Worm (Caenorhabditis elegans): ENCODE data around the gene gcy-12.

DNA sequence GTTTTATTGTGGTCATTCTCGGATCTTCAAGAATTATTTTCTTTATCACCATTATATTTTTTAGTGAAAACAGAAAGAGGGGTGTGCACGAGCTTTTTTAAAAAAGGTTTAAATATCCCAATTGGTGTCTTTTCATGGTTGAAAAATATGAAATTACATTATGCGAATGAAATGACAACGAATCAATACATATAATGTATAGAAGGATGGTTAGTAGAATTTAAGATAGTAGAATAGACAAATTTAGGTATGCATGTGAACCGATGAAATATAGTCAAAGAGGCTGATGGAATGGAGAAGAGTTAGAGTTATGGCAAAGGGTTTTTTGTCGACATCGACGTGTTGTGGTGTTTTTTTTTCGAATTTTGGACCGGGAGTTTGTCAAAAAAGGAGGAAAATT is 52.7 kb downstream of the gcy-12 start:
- no peak for TF ChIP-seq ama-1 (optimal IDR thresholded peaks at IDR 0.05)
- TF ChIP-seq ZK546.5 (tag; optimal IDR thresholded peaks at IDR 0.05): no peak
- TF ChIP-seq lin-13 (GFP tag; optimal IDR thresholded peaks at IDR 0.05): no peak
- TF ChIP-seq mab-5 (tag; optimal IDR thresholded peaks at IDR 0.05): no peak
- no peak for TF ChIP-seq ceh-16 (tag; optimal IDR thresholded peaks at IDR 0.05)
- TF ChIP-seq zag-1 (tag; optimal IDR thresholded peaks at IDR 0.05): no peak
- no peak for TF ChIP-seq mdl-1 (tag; optimal IDR thresholded peaks at IDR 0.05)
- TF ChIP-seq sma-9 (GFP tag; optimal IDR thresholded peaks at IDR 0.05): no peak
- no peak for TF ChIP-seq sma-9 (tag; optimal IDR thresholded peaks at IDR 0.05)
- TF ChIP-seq elt-1 (tag; optimal IDR thresholded peaks at IDR 0.05): no peak
- no peak for TF ChIP-seq nhr-237 (tag; optimal IDR thresholded peaks at IDR 0.05)
- TF ChIP-seq nhr-12 (tag; optimal IDR thresholded peaks at IDR 0.05): no peak
- no peak for TF ChIP-seq Y55F3AM.14 (GFP tag; optimal IDR thresholded peaks at IDR 0.05)
- no peak for TF ChIP-seq ztf-4 (tag; optimal IDR thresholded peaks at IDR 0.05)
